Fruit fly (Drosophila melanogaster) whole organism, prepupa: ENCODE data around the gene CG31176.

Experiments
- Blimp-1 ChIP-seq: fragments of 200-800 bp; sonication (Bioruptor generic); optimal IDR thresholded peaks from 3 replicates; lab custom pipeline; 2017; ENCODE audit warnings: missing biosample characterization, missing genetic modification characterization, mild to moderate bottlenecking, moderate library complexity, missing genetic modification reagents
- CG10631 ChIP-seq: fragments of 200-800 bp; sonication (Bioruptor generic); optimal IDR thresholded peaks from 2 replicates; lab custom pipeline; 2016; ENCODE audit warnings: missing biosample characterization, missing genetic modification characterization
- CG11294 ChIP-seq: fragments of 200-800 bp; sonication (Bioruptor generic); IDR thresholded peaks from 2 replicates; pipeline ENCODE4 v1.3.6; 2022; ENCODE audit warnings: missing biosample characterization, missing genetic modification characterization
- CG11902 ChIP-seq: fragments of 200-800 bp; sonication (Bioruptor generic); optimal IDR thresholded peaks from 3 replicates; lab custom pipeline; 2016; ENCODE audit warnings: missing biosample characterization, missing genetic modification characterization
- CG1621 ChIP-seq: fragments of 200-800 bp; sonication (Bioruptor generic); optimal IDR thresholded peaks from 3 replicates; lab custom pipeline; 2018; ENCODE audit warnings: missing biosample characterization, mild to moderate bottlenecking, missing genetic modification characterization
- CG16779 ChIP-seq: fragments of 200-800 bp; sonication (Bioruptor generic); optimal IDR thresholded peaks from 3 replicates; lab custom pipeline; 2017; ENCODE audit warnings: missing biosample characterization, mild to moderate bottlenecking, missing genetic modification characterization
- CG31627 ChIP-seq: fragments of 200-800 bp; sonication (Bioruptor generic); optimal IDR thresholded peaks from 3 replicates; lab custom pipeline; 2016; ENCODE audit warnings: missing biosample characterization, missing genetic modification characterization
- CG32006 ChIP-seq: fragments of 200-800 bp; sonication (Bioruptor generic); optimal IDR thresholded peaks from 3 replicates; lab custom pipeline; 2017; ENCODE audit warnings: missing biosample characterization, mild to moderate bottlenecking, missing genetic modification characterization
- CG34406 ChIP-seq: fragments of 200-800 bp; sonication (Bioruptor generic); optimal IDR thresholded peaks from 3 replicates; lab custom pipeline; 2016; ENCODE audit warnings: missing biosample characterization, missing genetic modification characterization
- CG3919 ChIP-seq: fragments of 200-800 bp; sonication (Bioruptor generic); optimal IDR thresholded peaks from 3 replicates; lab custom pipeline; 2016; ENCODE audit warnings: missing biosample characterization, missing genetic modification characterization
- CG4318 ChIP-seq: fragments of 200-800 bp; sonication (Bioruptor generic); optimal IDR thresholded peaks from 3 replicates; lab custom pipeline; 2017; ENCODE audit warnings: missing biosample characterization, mild to moderate bottlenecking, missing genetic modification characterization
- CG6163 ChIP-seq: fragments of 200-800 bp; sonication (Bioruptor generic); IDR thresholded peaks from 3 replicates; pipeline ENCODE4 v1.3.6; 2022; ENCODE audit warnings: missing biosample characterization, missing genetic modification characterization
- CG6276 ChIP-seq: fragments of 200-800 bp; sonication (Bioruptor generic); optimal IDR thresholded peaks from 2 replicates; lab custom pipeline; 2017; ENCODE audit warnings: missing biosample characterization, mild to moderate bottlenecking, missing genetic modification characterization
- CG6792 ChIP-seq: fragments of 200-800 bp; sonication (Bioruptor generic); optimal IDR thresholded peaks from 3 replicates; lab custom pipeline; 2016; ENCODE audit warnings: missing biosample characterization, missing genetic modification characterization
- CG6808 ChIP-seq: fragments of 200-800 bp; sonication (Bioruptor generic); optimal IDR thresholded peaks from 3 replicates; lab custom pipeline; 2017; ENCODE audit warnings: missing biosample characterization, missing genetic modification characterization, mild to moderate bottlenecking, moderate library complexity, missing genetic modification reagents
- CG6854 ChIP-seq: fragments of 200-800 bp; sonication (Bioruptor generic); optimal IDR thresholded peaks from 2 replicates; lab custom pipeline; 2017; ENCODE audit warnings: missing biosample characterization, mild to moderate bottlenecking, missing genetic modification characterization
- CG7368 ChIP-seq: fragments of 200-800 bp; sonication (Bioruptor generic); optimal IDR thresholded peaks from 3 replicates; lab custom pipeline; 2016; ENCODE audit warnings: missing biosample characterization, missing genetic modification characterization
- CG8319 ChIP-seq: fragments of 200-800 bp; sonication (Bioruptor generic); optimal IDR thresholded peaks from 3 replicates; lab custom pipeline; 2016; ENCODE audit warnings: missing biosample characterization, missing genetic modification characterization
- Eip75B ChIP-seq: fragments of 200-800 bp; sonication (Bioruptor generic); optimal IDR thresholded peaks from 3 replicates; lab custom pipeline; 2016; ENCODE audit warnings: missing biosample characterization, missing genetic modification characterization
- Eip78C ChIP-seq: fragments of 200-800 bp; sonication (Bioruptor generic); peaks from one replicate; lab custom pipeline; 2016; ENCODE audit warnings: missing biosample characterization, missing genetic modification characterization
- Ets21C ChIP-seq: fragments of 200-800 bp; sonication (Bioruptor generic); optimal IDR thresholded peaks from 3 replicates; lab custom pipeline; 2016; ENCODE audit warnings: missing biosample characterization, missing genetic modification characterization
- Ets96B ChIP-seq: fragments of 200-800 bp; optimal IDR thresholded peaks from 2 replicates; lab custom pipeline; 2019; ENCODE audit warnings: missing biosample characterization, mild to moderate bottlenecking, missing genetic modification characterization, moderate library complexity
- Gug ChIP-seq: fragments of 200-800 bp; sonication (Bioruptor generic); IDR thresholded peaks from 2 replicates; pipeline ENCODE4 v1.3.6; 2022; ENCODE audit warnings: missing biosample characterization, missing genetic modification characterization
- Hr38 ChIP-seq: sonication (Bioruptor generic); optimal IDR thresholded peaks from 2 replicates; lab custom pipeline; 2016; ENCODE audit warnings: missing biosample characterization, missing genetic modification characterization
- Hr39 ChIP-seq: fragments of 200-800 bp; sonication (Bioruptor generic); optimal IDR thresholded peaks from 2 replicates; lab custom pipeline; 2016; ENCODE audit warnings: missing biosample characterization, missing genetic modification characterization
- Hr4 ChIP-seq: fragments of 200-800 bp; sonication (Bioruptor generic); optimal IDR thresholded peaks from 3 replicates; lab custom pipeline; 2016; ENCODE audit warnings: missing biosample characterization, missing genetic modification characterization
- Lpt ChIP-seq: fragments of 200-800 bp; sonication (Bioruptor generic); optimal IDR thresholded peaks from 3 replicates; lab custom pipeline; 2016; ENCODE audit warnings: missing biosample characterization, missing genetic modification characterization
- Met ChIP-seq: fragments of 200-800 bp; sonication (Bioruptor generic); optimal IDR thresholded peaks from 3 replicates; lab custom pipeline; 2016; ENCODE audit warnings: missing biosample characterization, missing genetic modification characterization
- Smox ChIP-seq: fragments of 200-800 bp; sonication (Bioruptor generic); optimal IDR thresholded peaks from 3 replicates; lab custom pipeline; 2016; ENCODE audit warnings: missing biosample characterization, missing genetic modification characterization
- Sox102F ChIP-seq: fragments of 200-800 bp; sonication (Bioruptor generic); optimal IDR thresholded peaks from 2 replicates; lab custom pipeline; 2016; ENCODE audit warnings: missing biosample characterization, mild to moderate bottlenecking, missing genetic modification characterization
- Sox14 ChIP-seq: fragments of 200-800 bp; sonication (Bioruptor generic); optimal IDR thresholded peaks from 3 replicates; lab custom pipeline; 2016; ENCODE audit warnings: missing biosample characterization, missing genetic modification characterization
- Sox15 ChIP-seq: fragments of 200-800 bp; sonication (Bioruptor generic); optimal IDR thresholded peaks from 3 replicates; lab custom pipeline; 2016; ENCODE audit warnings: missing biosample characterization, missing genetic modification characterization
- achi ChIP-seq: fragments of 200-800 bp; sonication (Bioruptor generic); optimal IDR thresholded peaks from 3 replicates; lab custom pipeline; 2016; ENCODE audit warnings: missing biosample characterization, missing genetic modification characterization
- cyc ChIP-seq: fragments of 200-800 bp; sonication (Bioruptor generic); optimal IDR thresholded peaks from 3 replicates; lab custom pipeline; 2016; ENCODE audit warnings: missing biosample characterization, missing genetic modification characterization
- dsx ChIP-seq: fragments of 200-800 bp; optimal IDR thresholded peaks from 3 replicates; lab custom pipeline; 2019; ENCODE audit warnings: missing biosample characterization, mild to moderate bottlenecking, missing genetic modification characterization, moderate library complexity; ENCODE audit not compliant: poor library complexity, severe bottlenecking
- eg ChIP-seq: fragments of 200-800 bp; sonication (Bioruptor generic); IDR thresholded peaks from 3 replicates; pipeline ENCODE4 v1.3.6; 2022; ENCODE audit warnings: missing biosample characterization, missing genetic modification characterization
- fd59A ChIP-seq: fragments of 200-800 bp; sonication (Bioruptor generic); optimal IDR thresholded peaks from 2 replicates; lab custom pipeline; 2017; ENCODE audit warnings: missing biosample characterization, mild to moderate bottlenecking, missing genetic modification characterization, missing genetic modification reagents
- fd85E ChIP-seq: fragments of 200-800 bp; sonication (Bioruptor generic); optimal IDR thresholded peaks from 3 replicates; lab custom pipeline; 2016; ENCODE audit warnings: missing biosample characterization, missing genetic modification characterization
- pdm3 ChIP-seq: fragments of 200-800 bp; sonication (Bioruptor generic); optimal IDR thresholded peaks from 3 replicates; lab custom pipeline; 2016; ENCODE audit warnings: missing biosample characterization, missing genetic modification characterization
- salr ChIP-seq, 2 experiments: fragments of 200-800 bp; sonication (Bioruptor generic); optimal IDR thresholded peaks; 3 replicates each; lab custom pipeline; 2016 to 2018; ENCODE audit warnings: missing biosample characterization in 2 of 2, missing genetic modification characterization in 2 of 2, mild to moderate bottlenecking in 1 of 2
- ss ChIP-seq, 2 experiments: fragments of 200-800 bp; sonication (Bioruptor generic); optimal IDR thresholded peaks; 2 replicates in 1 of 2; 3 replicates in 1 of 2; lab custom pipeline; 2017 to 2018; ENCODE audit warnings: mild to moderate bottlenecking in 2 of 2, missing biosample characterization in 2 of 2, missing genetic modification characterization in 2 of 2, moderate library complexity in 1 of 2
- svp ChIP-seq: fragments of 200-800 bp; sonication (Bioruptor generic); peaks from one replicate; lab custom pipeline; 2016; ENCODE audit warnings: missing biosample characterization, missing genetic modification characterization
- vri ChIP-seq: fragments of 200-800 bp; sonication (Bioruptor generic); optimal IDR thresholded peaks from 3 replicates; lab custom pipeline; 2016; ENCODE audit warnings: missing biosample characterization, mild to moderate bottlenecking, missing genetic modification characterization

Gene CG31176

dm6 chr3R:21651048-21651887 is 68.2 kb downstream of the CG31176 start (continued):
- TF ChIP-seq CG6276: peak; percentile 86
- peak; percentile 81 for TF ChIP-seq Met (GFP tag; lab: Kevin White, UChicago)
- TF ChIP-seq CG11294: peak; percentile 58; the same call in 1 of the 2 replicates
- peak; percentile 75 for TF ChIP-seq Smox (GFP tag; lab: Kevin White, UChicago)
- TF ChIP-seq CG6854 (GFP tag; lab: Kevin White, UChicago): no peak
- TF ChIP-seq achi (GFP tag; lab: Kevin White, UChicago): peak; percentile 93
- peak; percentile 47 to 97 for TF ChIP-seq salr (GFP tag; optimal IDR thresholded peaks at IDR 0.05; lab: Kevin White, UChicago)
- peak; percentile 70 for TF ChIP-seq CG7368 (GFP tag; lab: Kevin White, UChicago)
- peak; percentile 39 for TF ChIP-seq Blimp-1 (GFP tag; lab: Kevin White, UChicago)
- TF ChIP-seq Lpt: peak; percentile 58
- peak; percentile 68 for TF ChIP-seq CG11902 (GFP tag; lab: Kevin White, UChicago)
- TF ChIP-seq CG6163 (GFP tag; lab: Robert Waterston, UW): peak; percentile 48; the same call in 2 of the 3 replicates
- TF ChIP-seq CG8319 (GFP tag; lab: Kevin White, UChicago): peak; percentile 76
- peak; percentile 76 for TF ChIP-seq Sox14
- TF ChIP-seq cyc (GFP tag; lab: Kevin White, UChicago): peak; percentile 70
- TF ChIP-seq dsx (GFP tag; lab: Kevin White, UChicago): peak; percentile 98
- TF ChIP-seq CG6808 (GFP tag; lab: Kevin White, UChicago): peak; percentile 96
- TF ChIP-seq, all 60 proteins: peak for 56

dm6 chr3R:21650506-21650905 is 69.0 kb downstream of the CG31176 start:
- peak; percentile 100 for TF ChIP-seq dsx (GFP tag; lab: Kevin White, UChicago)
- no peak for TF ChIP-seq CG6276

- TF ChIP-seq CG3919 (GFP tag; lab: Kevin White, UChicago) (peak; percentile 75), CG1621 (tag; lab: Kevin White, UChicago) (peak; percentile 71), CG11294 (peak; percentile 33; the same call in 1 of the 2 replicates), ss (GFP tag; optimal IDR thresholded peaks at IDR 0.05; lab: Kevin White, UChicago) (peak; percentile 65 to 82), Sox14 (peak; percentile 74), CG34406 (GFP tag; lab: Kevin White, UChicago) (peak; percentile 81), Blimp-1 (GFP tag; lab: Kevin White, UChicago) (peak; percentile 37), CG16779 (tag; lab: Kevin White, UChicago) (peak; percentile 79), salr (GFP tag; optimal IDR thresholded peaks at IDR 0.05; lab: Kevin White, UChicago) (peak; percentile 64 to 86), eg (GFP tag; lab: Robert Waterston, UW) (peak; percentile 62), pdm3 (GFP tag; lab: Kevin White, UChicago) (peak; percentile 74), vri (GFP tag; lab: Kevin White, UChicago) (peak; percentile 29), achi (GFP tag; lab: Kevin White, UChicago) (peak; percentile 79), Eip75B (GFP tag; lab: Kevin White, UChicago) (peak; percentile 80), CG32006 (peak; percentile 76), Ets96B (tag; lab: Kevin White, UChicago) (peak; percentile 96), Hr38 (GFP tag; lab: Kevin White, UChicago) (no peak), CG6276 (peak; percentile 41), Ets21C (GFP tag; lab: Kevin White, UChicago) (peak; percentile 58), fd85E (no peak), CG10631 (peak; percentile 87), Eip78C (peak; percentile 97), CG6792 (peak; percentile 74), Met (GFP tag; lab: Kevin White, UChicago) (peak; percentile 79), svp (GFP tag; lab: Kevin White, UChicago) (peak; percentile 88), CG4318 (GFP tag; lab: Kevin White, UChicago) (peak; percentile 58), Gug (GFP tag; lab: Robert Waterston, UW) (peak; percentile 33; the same call in 1 of the 2 replicates), Hr39 (peak; percentile 56), Sox15 (GFP tag; lab: Kevin White, UChicago) (peak; percentile 42), fd59A (peak; percentile 89), Sox102F (GFP tag; lab: Kevin White, UChicago) (peak; percentile 61), CG11902 (GFP tag; lab: Kevin White, UChicago) (peak; percentile 15), CG31627 (GFP tag; lab: Kevin White, UChicago) (peak; percentile 62), Hr4 (peak; percentile 62)
These were observed 69.5 kb downstream of the CG31176 start for dm6 chr3R:21649823-21650499.
